Worm (Caenorhabditis elegans): ENCODE results near the gene twk-33.

DNA sequence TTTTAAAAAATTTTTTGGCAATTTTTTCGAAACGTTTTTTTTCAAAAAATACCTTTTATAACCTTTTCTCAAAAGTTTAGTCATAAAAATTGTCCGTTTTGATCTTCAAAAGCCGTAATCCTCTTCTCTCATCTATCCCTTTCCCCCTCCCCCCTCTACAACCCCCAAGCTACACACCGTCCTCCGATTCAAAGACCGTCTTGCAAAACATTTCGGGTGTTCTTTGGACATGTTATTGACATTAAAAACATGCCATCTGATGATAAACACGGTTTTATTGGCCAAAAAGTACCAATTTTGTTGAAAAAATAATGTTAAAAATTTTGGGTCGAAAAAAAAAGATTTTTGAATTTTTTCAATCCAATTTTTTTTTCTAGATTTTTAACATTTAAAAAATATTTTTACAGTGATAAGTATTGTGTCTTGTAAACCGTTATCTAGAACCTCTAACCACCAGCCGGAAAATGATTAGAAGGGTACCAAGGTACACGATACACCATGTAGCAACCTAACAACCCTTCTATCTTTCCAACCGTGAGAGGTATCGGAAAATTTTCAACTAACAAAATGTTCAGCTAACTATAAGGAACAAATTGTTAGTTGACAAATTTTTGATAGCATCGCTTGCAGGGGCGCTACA is 9.1 kb upstream of the twk-33 start:
- no peak for TF ChIP-seq Y75B8A.6 (GFP tag; IDR thresholded peaks at IDR 0.05)
- no peak for TF ChIP-seq nhr-111 (GFP tag; optimal IDR thresholded peaks at IDR 0.05)
- TF ChIP-seq hif-1 (tag; optimal IDR thresholded peaks at IDR 0.05) = no peak
- TF ChIP-seq mdt-29 (GFP tag; IDR thresholded peaks at IDR 0.05) = no peak
- TF ChIP-seq R02D3.7 (tag; optimal IDR thresholded peaks at IDR 0.05) = no peak
- TF ChIP-seq spr-3 (GFP tag; optimal IDR thresholded peaks at IDR 0.05) = no peak
- no peak for TF ChIP-seq pha-4 (GFP tag; IDR thresholded peaks at IDR 0.05)
- TF ChIP-seq pha-4 (tag; optimal IDR thresholded peaks at IDR 0.05) = no peak
- no peak for TF ChIP-seq nhr-76 (tag; optimal IDR thresholded peaks at IDR 0.05)
